Worm (Caenorhabditis elegans): ENCODE results near the gene C38H2.3.
A peak's percentile ranks its signal among the peaks of the same experiment; 100 is the strongest.

C38H2.3 gene

DNA sequence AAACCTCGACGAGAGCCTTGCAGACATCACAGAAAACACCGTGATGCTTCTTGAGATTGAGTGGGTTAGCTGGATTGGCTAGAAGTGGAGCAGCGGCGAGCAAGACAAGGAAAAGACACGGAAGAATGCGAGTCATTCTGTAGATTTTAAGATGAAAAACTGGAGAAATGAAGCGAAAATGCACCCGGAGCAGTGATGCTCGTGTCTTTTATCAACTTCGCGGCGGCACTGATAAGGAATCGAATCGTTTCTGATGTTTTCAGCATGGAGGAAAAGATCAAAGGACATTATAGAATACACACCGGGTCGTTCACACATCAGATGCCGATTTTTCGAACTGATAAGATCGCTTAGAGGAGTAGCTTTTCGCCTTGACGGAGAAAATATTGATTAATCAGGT lies 31.0 kb downstream of the C38H2.3 start, which contains the start of gene spp-1:
Gene spp-1 (minus strand): TSS at position 287 of the 400 bp plus-strand sequence.
- TF ChIP-seq lin-35 (GFP tag; optimal IDR thresholded peaks at IDR 0.05) (peak in 1 of 2 experiments; percentile 26), hlh-17 (GFP tag; optimal IDR thresholded peaks at IDR 0.05; ENCODE audit: borderline replicate concordance) (no peak), vab-15 (tag; optimal IDR thresholded peaks at IDR 0.05) (no peak), C34B4.2 (tag; optimal IDR thresholded peaks at IDR 0.05) (no peak), nhr-237 (tag; optimal IDR thresholded peaks at IDR 0.05) (no peak), nhr-28 (tag; optimal IDR thresholded peaks at IDR 0.05) (no peak), nhr-19 (GFP tag; conservative IDR thresholded peaks at IDR 0.05) (no peak), C04F5.9 (tag; optimal IDR thresholded peaks at IDR 0.05) (no peak), ceh-88 (GFP tag; IDR thresholded peaks at IDR 0.05) (no peak), mdl-1 (tag; optimal IDR thresholded peaks at IDR 0.05) (no peak), lsy-2 (tag; optimal IDR thresholded peaks at IDR 0.05) (peak in 1 of 2 experiments; percentile 3), sox-4 (tag; optimal IDR thresholded peaks at IDR 0.05) (no peak), lin-39 (tag; optimal IDR thresholded peaks at IDR 0.05) (no peak), pag-3 (tag; optimal IDR thresholded peaks at IDR 0.05; ENCODE audit: borderline replicate concordance, insufficient read depth) (no peak), elt-2 (tag; optimal IDR thresholded peaks at IDR 0.05) (peak; percentile 83), efl-1 (optimal IDR thresholded peaks at IDR 0.05) (no peak), efl-1 (GFP tag; optimal IDR thresholded peaks at IDR 0.05 in 1 of 2) (peak in 1 of 2 experiments; percentile 35), nhr-85 (tag) (no peak), aly-2 (tag; optimal IDR thresholded peaks at IDR 0.05) (no peak), xbp-1 (tag; optimal IDR thresholded peaks at IDR 0.05) (no peak), nhr-11 (tag; optimal IDR thresholded peaks at IDR 0.05) (no peak), egl-13 (tag; optimal IDR thresholded peaks at IDR 0.05) (no peak), hpl-2 (GFP tag; optimal IDR thresholded peaks at IDR 0.05) (no peak), grh-1 (GFP tag; IDR thresholded peaks at IDR 0.05) (no peak), unc-62 (GFP tag; optimal IDR thresholded peaks at IDR 0.05) (no peak), F16B12.6 (tag; optimal IDR thresholded peaks at IDR 0.05) (no peak), Y116A8C.19 (tag; optimal IDR thresholded peaks at IDR 0.05; ENCODE audit: borderline replicate concordance) (no peak), pax-3 (tag; optimal IDR thresholded peaks at IDR 0.05) (no peak), unc-86 (tag; optimal IDR thresholded peaks at IDR 0.05) (no peak), blmp-1 (tag; optimal IDR thresholded peaks at IDR 0.05) (no peak), ama-1 (optimal IDR thresholded peaks at IDR 0.05) (peak; percentile 37), nhr-77 (tag; optimal IDR thresholded peaks at IDR 0.05) (no peak), lin-15B (tag; optimal IDR thresholded peaks at IDR 0.05) (no peak), nhr-20 (tag; optimal IDR thresholded peaks at IDR 0.05) (no peak), unc-98 (GFP tag; IDR thresholded peaks at IDR 0.05) (no peak), pqm-1 (tag; optimal IDR thresholded peaks at IDR 0.05) (peak; percentile 44), zip-4 (GFP tag; optimal IDR thresholded peaks at IDR 0.05) (no peak), snu-23 (GFP tag; optimal IDR thresholded peaks at IDR 0.05) (no peak), ceh-90 (tag; optimal IDR thresholded peaks at IDR 0.05) (no peak), mab-9 (GFP tag; IDR thresholded peaks at IDR 0.05) (no peak), C16A3.4 (tag; optimal IDR thresholded peaks at IDR 0.05) (no peak), nhr-76 (tag; optimal IDR thresholded peaks at IDR 0.05) (no peak), tbx-2 (tag; optimal IDR thresholded peaks at IDR 0.05) (no peak)

DNA sequence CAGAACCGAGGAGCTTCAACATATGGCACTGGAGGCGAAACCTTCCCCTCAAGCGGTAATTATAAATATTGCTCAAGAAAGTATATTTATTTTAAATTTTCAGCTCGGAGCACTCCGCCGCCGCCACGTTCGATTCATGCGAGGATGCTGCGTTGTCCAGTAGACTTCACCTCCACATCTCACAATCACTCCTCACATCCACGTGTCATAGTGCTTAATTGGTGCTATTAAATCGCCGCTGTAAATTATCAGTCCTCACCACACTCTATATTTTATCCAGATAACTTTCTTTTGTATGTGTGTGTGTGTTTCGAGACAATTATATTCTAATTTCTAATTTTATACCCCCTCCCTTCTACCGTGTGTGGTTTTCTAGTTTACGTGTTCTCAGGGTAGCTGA lies 31.8 kb downstream of the C38H2.3 start:
- TF ChIP-seq egl-27 (tag; optimal IDR thresholded peaks at IDR 0.05), result no peak
- TF ChIP-seq dpl-1 (GFP tag; optimal IDR thresholded peaks at IDR 0.05), result no peak
- no peak for TF ChIP-seq irx-1 (tag; optimal IDR thresholded peaks at IDR 0.05)
- TF ChIP-seq pag-3 (tag; optimal IDR thresholded peaks at IDR 0.05; ENCODE audit: borderline replicate concordance, insufficient read depth), result no peak
- TF ChIP-seq unc-130 (tag; optimal IDR thresholded peaks at IDR 0.05), result no peak
- TF ChIP-seq dsc-1 (tag; optimal IDR thresholded peaks at IDR 0.05), result no peak
- TF ChIP-seq nhr-47 (tag; optimal IDR thresholded peaks at IDR 0.05), result no peak
